Fruit fly (Drosophila melanogaster): ENCODE results near the gene CG31268.

DNA sequence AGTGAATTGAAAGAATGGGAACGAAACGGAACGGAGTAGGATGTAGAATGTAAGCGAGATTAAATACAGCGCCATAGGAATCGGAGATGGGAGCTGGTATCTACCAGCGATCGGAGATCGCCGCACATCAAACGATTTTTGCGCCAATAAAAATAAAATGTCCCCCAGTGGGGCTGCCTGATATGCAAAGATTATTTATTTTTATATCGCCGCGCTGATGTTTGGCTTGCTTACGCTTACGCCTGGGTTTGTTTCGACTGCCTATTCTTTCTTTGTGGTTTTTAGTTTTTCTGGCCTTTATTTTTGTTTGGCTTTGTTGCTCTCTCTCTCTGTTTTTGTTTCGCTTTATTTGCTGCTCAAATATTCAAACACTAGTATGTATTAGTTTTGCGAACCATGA, 32.2 kb downstream of the CG31268 start:
- TF ChIP-seq fd85E (GFP tag; optimal IDR thresholded peaks at IDR 0.05) (no peak), Blimp-1 (GFP tag; optimal IDR thresholded peaks at IDR 0.05) (no peak), Met (GFP tag; optimal IDR thresholded peaks at IDR 0.05) (no peak), CG6854 (GFP tag; optimal IDR thresholded peaks at IDR 0.05) (no peak), Hr4 (GFP tag; optimal IDR thresholded peaks at IDR 0.05) (no peak), CG6792 (GFP tag; optimal IDR thresholded peaks at IDR 0.05) (no peak), Sox14 (GFP tag; optimal IDR thresholded peaks at IDR 0.05) (no peak), CG16779 (tag; optimal IDR thresholded peaks at IDR 0.05) (no peak), Lpt (GFP tag; optimal IDR thresholded peaks at IDR 0.05) (no peak)

All from whole organism, prepupa.